Worm (Caenorhabditis elegans) whole organism, young adult: Measurements from ENCODE around the gene klp-12.
A peak's percentile ranks its signal among the peaks of the same experiment; 100 is the strongest.

Experiments
- C17E4.6 ChIP-seq: fragments of 200-800 bp; sonication (Bioruptor generic); IDR thresholded peaks from 2 replicates; pipeline ENCODE4 v1.3.6; 2022; ENCODE audit warnings: missing genetic modification reagents, missing genetic modification characterization, missing compliant biosample characterization
- D2030.7 ChIP-seq: fragments of 200-800 bp; sonication (Bioruptor generic); IDR thresholded peaks from 2 replicates; pipeline ENCODE4 v1.3.6; 2022; ENCODE audit warnings: missing genetic modification reagents, missing genetic modification characterization, missing compliant biosample characterization
- F10E7.11 ChIP-seq: sonication (generic microtip); optimal IDR thresholded peaks from 2 replicates; lab custom pipeline; 2017; ENCODE audit warnings: mild to moderate bottlenecking, missing genetic modification characterization, moderate library complexity, missing compliant biosample characterization
- F33H1.4 ChIP-seq: fragments of 200-800 bp; sonication (Bioruptor generic); IDR thresholded peaks from 2 replicates; pipeline ENCODE4 v1.3.6; 2022; ENCODE audit warnings: missing genetic modification reagents, missing genetic modification characterization, missing compliant biosample characterization
- F49E8.2 ChIP-seq: sonication (generic microtip); optimal IDR thresholded peaks from 3 replicates; lab custom pipeline; 2017; ENCODE audit warnings: missing genetic modification characterization, mild to moderate bottlenecking, missing compliant biosample characterization, antibody characterized with exemption, moderate library complexity; ENCODE audit not compliant: insufficient read depth
- F57A8.1 ChIP-seq: fragments of 200-800 bp; sonication (Bioruptor generic); optimal IDR thresholded peaks from 2 replicates; lab custom pipeline; 2018; ENCODE audit warnings: mild to moderate bottlenecking, missing genetic modification characterization, moderate library complexity, missing compliant biosample characterization
- K11D2.4 ChIP-seq: fragments of 200-800 bp; sonication (Bioruptor generic); IDR thresholded peaks from 2 replicates; pipeline ENCODE4 v1.3.6; 2022; ENCODE audit warnings: missing genetic modification reagents, missing genetic modification characterization, missing compliant biosample characterization
- Y56A3A.18 ChIP-seq: fragments of 200-800 bp; sonication (Bioruptor generic); IDR thresholded peaks from 2 replicates; pipeline ENCODE4 v1.3.6; 2022; ENCODE audit warnings: missing genetic modification reagents, missing genetic modification characterization, missing compliant biosample characterization
- Y67H2A.10 ChIP-seq: fragments of 200-800 bp; sonication (Bioruptor generic); conservative IDR thresholded peaks from 2 replicates; pipeline ENCODE4 v1.3.6; 2022; ENCODE audit warnings: missing genetic modification reagents, missing genetic modification characterization, missing compliant biosample characterization
- ZK185.1 ChIP-seq: sonication (generic microtip); optimal IDR thresholded peaks from 2 replicates; lab custom pipeline; 2016; ENCODE audit warnings: mild to moderate bottlenecking, missing genetic modification characterization, missing compliant biosample characterization; ENCODE audit not compliant: poor library complexity, severe bottlenecking
- aptf-2 ChIP-seq: fragments of 200-800 bp; sonication (Bioruptor generic); conservative IDR thresholded peaks from 2 replicates; pipeline ENCODE4 v1.3.6; 2022; ENCODE audit warnings: missing genetic modification reagents, missing genetic modification characterization, missing compliant biosample characterization
- aptf-3 ChIP-seq: fragments of 200-800 bp; sonication (Bioruptor generic); IDR thresholded peaks from 2 replicates; pipeline ENCODE4 v1.3.6; 2022; ENCODE audit warnings: missing genetic modification characterization, missing compliant biosample characterization
- attf-6 ChIP-seq: fragments of 200-800 bp; sonication (Bioruptor generic); IDR thresholded peaks from 2 replicates; pipeline ENCODE4 v1.3.6; 2022; ENCODE audit warnings: missing genetic modification reagents, missing genetic modification characterization, missing compliant biosample characterization
- ceh-100 ChIP-seq: fragments of 200-800 bp; sonication (Bioruptor generic); IDR thresholded peaks from 2 replicates; pipeline ENCODE4 v1.3.6; 2022; ENCODE audit warnings: missing genetic modification reagents, missing genetic modification characterization, missing compliant biosample characterization
- ceh-40 ChIP-seq: fragments of 200-800 bp; sonication (Bioruptor generic); IDR thresholded peaks from 2 replicates; pipeline ENCODE4 v1.3.6; 2022; ENCODE audit warnings: missing genetic modification characterization, missing compliant biosample characterization
- chd-7 ChIP-seq: sonication (generic microtip); optimal IDR thresholded peaks from 2 replicates; lab custom pipeline; 2016; ENCODE audit warnings: mild to moderate bottlenecking, missing genetic modification characterization, moderate library complexity, missing compliant biosample characterization
- dpl-1 ChIP-seq: fragments of 150-350 bp; optimal IDR thresholded peaks from 2 replicates; lab custom pipeline; 2014; ENCODE audit warnings: missing biosample characterization, missing genetic modification reagents, missing genetic modification characterization
- egl-44 ChIP-seq: fragments of 200-800 bp; sonication (Bioruptor generic); IDR thresholded peaks from 2 replicates; pipeline ENCODE4 v1.3.6; 2022; ENCODE audit warnings: missing genetic modification reagents, missing genetic modification characterization, missing compliant biosample characterization
- egrh-3 ChIP-seq: fragments of 200-800 bp; sonication (Bioruptor generic); IDR thresholded peaks from 2 replicates; pipeline ENCODE4 v1.3.6; 2022; ENCODE audit warnings: missing genetic modification reagents, missing genetic modification characterization, missing compliant biosample characterization
- gei-17 ChIP-seq: fragments of 200-800 bp; sonication (Bioruptor generic); optimal IDR thresholded peaks from 2 replicates; lab custom pipeline; 2018; ENCODE audit warnings: mild to moderate bottlenecking, missing genetic modification characterization, missing compliant biosample characterization
- him-1 ChIP-seq: sonication (generic microtip); optimal IDR thresholded peaks from 2 replicates; lab custom pipeline; 2016; ENCODE audit warnings: missing genotype, missing genetic modification reagents, missing genetic modification characterization, missing compliant biosample characterization
- hlh-26 ChIP-seq: fragments of 200-800 bp; sonication (Bioruptor generic); conservative IDR thresholded peaks from 2 replicates; pipeline ENCODE4 v1.3.6; 2022; ENCODE audit warnings: missing genetic modification reagents, missing genetic modification characterization, missing compliant biosample characterization
- hmg-1.2 ChIP-seq: fragments of 200-800 bp; sonication (Bioruptor generic); IDR thresholded peaks from 2 replicates; pipeline ENCODE4 v1.3.6; 2022; ENCODE audit warnings: missing genetic modification reagents, missing genetic modification characterization, missing compliant biosample characterization
- hsf-1 ChIP-seq: fragments of 200-800 bp; sonication (Bioruptor generic); IDR thresholded peaks from 2 replicates; pipeline ENCODE4 v1.3.6; 2022; ENCODE audit warnings: missing genetic modification reagents, missing genetic modification characterization, missing compliant biosample characterization
- lin-54 ChIP-seq: fragments of 200-800 bp; sonication (Bioruptor generic); optimal IDR thresholded peaks from 2 replicates; lab custom pipeline; 2018; ENCODE audit warnings: mild to moderate bottlenecking, missing genetic modification characterization, missing compliant biosample characterization
- lsl-1 ChIP-seq: fragments of 200-800 bp; sonication (Bioruptor generic); optimal IDR thresholded peaks from 2 replicates; lab custom pipeline; 2018; ENCODE audit warnings: mild to moderate bottlenecking, missing genetic modification characterization, moderate library complexity, missing compliant biosample characterization
- madf-10 ChIP-seq: sonication (generic microtip); optimal IDR thresholded peaks from 2 replicates; lab custom pipeline; 2016; ENCODE audit warnings: mild to moderate bottlenecking, missing genetic modification characterization, missing compliant biosample characterization
- madf-3 ChIP-seq: fragments of 200-800 bp; sonication (Bioruptor generic); IDR thresholded peaks from 2 replicates; pipeline ENCODE4 v1.3.6; 2022; ENCODE audit warnings: missing genetic modification reagents, missing genetic modification characterization, missing compliant biosample characterization
- madf-8 ChIP-seq: fragments of 200-800 bp; sonication (Bioruptor generic); conservative IDR thresholded peaks from 2 replicates; pipeline ENCODE4 v1.3.6; 2022; ENCODE audit warnings: missing genetic modification reagents, missing genetic modification characterization, missing compliant biosample characterization
- mel-28 ChIP-seq: sonication (generic microtip); optimal IDR thresholded peaks from 2 replicates; lab custom pipeline; 2016; ENCODE audit warnings: borderline replicate concordance, mild to moderate bottlenecking, missing genetic modification characterization, missing compliant biosample characterization
- nfya-2 ChIP-seq: fragments of 200-800 bp; sonication (Bioruptor generic); IDR thresholded peaks from 2 replicates; pipeline ENCODE4 v1.3.6; 2022; ENCODE audit warnings: missing genetic modification reagents, missing genetic modification characterization, missing compliant biosample characterization
- nhr-27 ChIP-seq: fragments of 200-800 bp; sonication (Bioruptor generic); optimal IDR thresholded peaks from 2 replicates; lab custom pipeline; 2018; ENCODE audit warnings: mild to moderate bottlenecking, missing genetic modification characterization, moderate library complexity, missing compliant biosample characterization
- nhr-90 ChIP-seq: sonication (generic microtip); optimal IDR thresholded peaks from 2 replicates; lab custom pipeline; 2016; ENCODE audit warnings: missing genotype, mild to moderate bottlenecking, missing genetic modification characterization, missing compliant biosample characterization
- rec-8 ChIP-seq, 2 experiments: sonication (generic microtip); optimal IDR thresholded peaks; 2 replicates each; lab custom pipeline; 2016; ENCODE audit warnings: mild to moderate bottlenecking in 2 of 2, missing genetic modification characterization in 2 of 2, missing genetic modification reagents in 2 of 2, missing genotype in 2 of 2, missing biosample characterization in 1 of 2, missing compliant biosample characterization in 1 of 2, moderate library complexity in 1 of 2
- rpc-1 ChIP-seq, 2 experiments: fragments of 150-350 bp in 1 of 2; sonication (generic microtip) in 1 of 2; optimal IDR thresholded peaks; 2 replicates each; lab custom pipeline; 2014 to 2018; ENCODE audit warnings: missing biosample characterization in 1 of 2, missing genetic modification characterization in 1 of 2, missing genetic modification reagents in 1 of 2, missing genotype in 1 of 2
- sdz-38 ChIP-seq: sonication (generic microtip); optimal IDR thresholded peaks from 2 replicates; lab custom pipeline; 2016; ENCODE audit warnings: missing genotype, missing genetic modification characterization, missing compliant biosample characterization
- sea-2 ChIP-seq: fragments of 200-800 bp; sonication (Bioruptor generic); IDR thresholded peaks from 2 replicates; pipeline ENCODE4 v1.3.6; 2022; ENCODE audit warnings: missing genetic modification characterization, missing compliant biosample characterization
- snpc-1.3 ChIP-seq: sonication (generic microtip); optimal IDR thresholded peaks from 2 replicates; lab custom pipeline; 2017; ENCODE audit warnings: missing genetic modification characterization, mild to moderate bottlenecking, missing compliant biosample characterization, antibody characterized with exemption, moderate library complexity, missing genotype, missing genetic modification reagents; ENCODE audit not compliant: insufficient read depth
- snpc-3.4 ChIP-seq: sonication (generic microtip); optimal IDR thresholded peaks from 2 replicates; lab custom pipeline; 2017; ENCODE audit warnings: missing genetic modification characterization, mild to moderate bottlenecking, missing compliant biosample characterization, antibody characterized with exemption, moderate library complexity, missing genotype, missing genetic modification reagents
- tlf-1 ChIP-seq: fragments of 200-800 bp; sonication (Bioruptor generic); optimal IDR thresholded peaks from 2 replicates; lab custom pipeline; 2018; ENCODE audit warnings: mild to moderate bottlenecking, missing genetic modification characterization, missing compliant biosample characterization
- unc-130 ChIP-seq: sonication (generic microtip); optimal IDR thresholded peaks from 2 replicates; lab custom pipeline; 2016; ENCODE audit warnings: missing genetic modification reagents, missing genetic modification characterization, missing compliant biosample characterization
- xnd-1 ChIP-seq: sonication (generic microtip); optimal IDR thresholded peaks from 2 replicates; lab custom pipeline; 2016; ENCODE audit warnings: missing genotype, missing genetic modification reagents, missing genetic modification characterization, missing compliant biosample characterization
- zfh-2 ChIP-seq: fragments of 200-800 bp; sonication (Bioruptor generic); conservative IDR thresholded peaks from 2 replicates; pipeline ENCODE4 v1.3.6; 2022; ENCODE audit warnings: missing genetic modification reagents, missing genetic modification characterization, missing compliant biosample characterization
- ztf-18 ChIP-seq: sonication (generic microtip); optimal IDR thresholded peaks from 2 replicates; lab custom pipeline; 2016; ENCODE audit warnings: missing genotype, mild to moderate bottlenecking, missing genetic modification characterization, missing compliant biosample characterization
- ztf-25 ChIP-seq: fragments of 200-800 bp; sonication (Bioruptor generic); IDR thresholded peaks from 2 replicates; pipeline ENCODE4 v1.3.6; 2022; ENCODE audit warnings: missing genetic modification reagents, missing genetic modification characterization, missing compliant biosample characterization
- ztf-3 ChIP-seq: fragments of 200-800 bp; sonication (Bioruptor generic); optimal IDR thresholded peaks from 2 replicates; lab custom pipeline; 2018; ENCODE audit warnings: mild to moderate bottlenecking, missing genetic modification characterization, missing compliant biosample characterization

klp-12 gene

ce11 chrIV:11320500-11320899, 39.2 kb downstream of the klp-12 start, which contains the start of gene edg-1:
Gene edg-1 (plus strand): TSS chrIV:11320800.
- peak; percentile 7 for TF ChIP-seq F49E8.2
- TF ChIP-seq ztf-25 (GFP tag; lab: Robert Waterston, UW) = no peak

ce11 chrIV:11319884-11320362, 39.7 kb downstream of the klp-12 start, which contains the start of gene B0035.18:
Gene B0035.18 (plus strand): TSS chrIV:11320312.
- TF ChIP-seq Y67H2A.10 (no peak), F33H1.4 (no peak), zfh-2 (GFP tag; lab: Robert Waterston, UW) (no peak), lsl-1 (GFP tag; lab: Kevin White, UChicago) (peak; percentile 89), nhr-27 (tag; lab: Kevin White, UChicago) (no peak), attf-6 (GFP tag; lab: Robert Waterston, UW) (no peak), dpl-1 (GFP tag; lab: Kevin White, UChicago) (no peak), F10E7.11 (tag; lab: Kevin White, UChicago) (no peak), tlf-1 (no peak), K11D2.4 (no peak), mel-28 (tag; lab: Kevin White, UChicago) (no peak), F49E8.2 (no peak), rpc-1 (optimal IDR thresholded peaks at IDR 0.05; lab: Kevin White, UChicago) (no peak), rpc-1 (tag; optimal IDR thresholded peaks at IDR 0.05; lab: Kevin White, UChicago) (no peak), Y56A3A.18 (GFP tag; lab: Robert Waterston, UW) (no peak), aptf-2 (GFP tag; lab: Robert Waterston, UW) (no peak), nhr-90 (tag; lab: Kevin White, UChicago) (no peak), C17E4.6 (GFP tag; lab: Robert Waterston, UW) (no peak), ztf-18 (tag; lab: Kevin White, UChicago) (no peak), madf-8 (GFP tag; lab: Robert Waterston, UW) (no peak), D2030.7 (GFP tag; lab: Robert Waterston, UW) (peak; percentile 30; the same call in 1 of the 2 replicates), hmg-1.2 (GFP tag; lab: Robert Waterston, UW) (peak; percentile 11; the same call in 1 of the 2 replicates), ztf-3 (GFP tag; lab: Kevin White, UChicago) (no peak), madf-10 (tag; lab: Kevin White, UChicago) (no peak), madf-3 (peak; percentile 91), F57A8.1 (GFP tag; lab: Kevin White, UChicago) (no peak), egrh-3 (GFP tag; lab: Robert Waterston, UW) (no peak), lin-54 (GFP tag; lab: Kevin White, UChicago) (no peak), nfya-2 (no peak), ceh-40 (GFP tag; lab: Robert Waterston, UW) (no peak), rec-8 (tag; optimal IDR thresholded peaks at IDR 0.05; lab: Kevin White, UChicago) (no peak), snpc-3.4 (tag; lab: Kevin White, UChicago) (peak; percentile 53), sea-2 (GFP tag; lab: Robert Waterston, UW) (no peak), egl-44 (GFP tag; lab: Robert Waterston, UW) (no peak), unc-130 (GFP tag; lab: Kevin White, UChicago) (no peak), snpc-1.3 (peak; percentile 9), aptf-3 (GFP tag; lab: Robert Waterston, UW) (no peak), xnd-1 (tag; lab: Kevin White, UChicago) (no peak), him-1 (tag; lab: Kevin White, UChicago) (no peak), hlh-26 (GFP tag; lab: Robert Waterston, UW) (no peak), gei-17 (GFP tag; lab: Kevin White, UChicago) (no peak), chd-7 (tag; lab: Kevin White, UChicago) (no peak), ZK185.1 (tag; lab: Kevin White, UChicago) (no peak), sdz-38 (no peak), ceh-100 (GFP tag; lab: Robert Waterston, UW) (no peak), hsf-1 (GFP tag; lab: Robert Waterston, UW) (no peak)
